Worm (Caenorhabditis elegans) whole organism, L2 larva: Measurements from ENCODE around the gene F44E5.2.

ENCODE experiments used
- R02D3.7 ChIP-seq: fragments of 150-350 bp; optimal IDR thresholded peaks from 2 replicates; lab custom pipeline; 2014; ENCODE audit warnings: missing biosample characterization, missing genetic modification characterization
- ama-1 ChIP-seq: fragments of 150-350 bp; optimal IDR thresholded peaks from 2 replicates; lab custom pipeline; 2018; ENCODE audit warnings: inconsistent platforms
- blmp-1 ChIP-seq: sonication (generic microtip); optimal IDR thresholded peaks from 2 replicates; lab custom pipeline; 2017; ENCODE audit warnings: missing genetic modification characterization, mild to moderate bottlenecking, missing compliant biosample characterization, antibody characterized with exemption, moderate library complexity; ENCODE audit not compliant: insufficient read depth
- elt-1 ChIP-seq: fragments of 150-350 bp; optimal IDR thresholded peaks from 2 replicates; lab custom pipeline; 2014; ENCODE audit warnings: missing biosample characterization, missing genetic modification characterization
- lsy-2 ChIP-seq, 2 experiments: fragments of 150-350 bp in 1 of 2; sonication (generic microtip) in 1 of 2; optimal IDR thresholded peaks; 2 replicates each; lab custom pipeline; 2014 to 2017; ENCODE audit warnings: missing biosample characterization in 2 of 2, missing genetic modification characterization in 2 of 2
- mdl-1 ChIP-seq, 2 experiments: fragments of 150-350 bp in 1 of 2; sonication (generic microtip) in 1 of 2; optimal IDR thresholded peaks; 2 replicates each; lab custom pipeline; 2017; ENCODE audit warnings: missing biosample characterization in 2 of 2, missing genetic modification characterization in 2 of 2
- nhr-11 ChIP-seq: fragments of 150-350 bp; optimal IDR thresholded peaks from 2 replicates; lab custom pipeline; 2014; ENCODE audit warnings: missing biosample characterization, missing genetic modification characterization
- sem-4 ChIP-seq: fragments of 150-350 bp; optimal IDR thresholded peaks from 2 replicates; lab custom pipeline; 2014; ENCODE audit warnings: missing biosample characterization, missing genetic modification reagents, missing genetic modification characterization
- skn-1 ChIP-seq: sonication (generic microtip); optimal IDR thresholded peaks from 2 replicates; lab custom pipeline; 2017; ENCODE audit warnings: missing biosample characterization, missing genetic modification characterization
- unc-39 ChIP-seq: fragments of 150-350 bp; optimal IDR thresholded peaks from 2 replicates; lab custom pipeline; 2014; ENCODE audit warnings: missing biosample characterization, missing genetic modification characterization
- unc-62 ChIP-seq: fragments of 150-350 bp; optimal IDR thresholded peaks from 2 replicates; lab custom pipeline; 2014; ENCODE audit warnings: missing biosample characterization, missing genetic modification reagents, missing genetic modification characterization
- zag-1 ChIP-seq: fragments of 150-350 bp; optimal IDR thresholded peaks from 2 replicates; lab custom pipeline; 2014; ENCODE audit warnings: missing biosample characterization, missing genetic modification characterization
- ztf-11 ChIP-seq: sonication (generic microtip); optimal IDR thresholded peaks from 2 replicates; lab custom pipeline; 2017; ENCODE audit warnings: missing biosample characterization, missing genetic modification characterization
- ztf-4 ChIP-seq: fragments of 150-350 bp; optimal IDR thresholded peaks from 2 replicates; lab custom pipeline; 2014; ENCODE audit warnings: missing biosample characterization, missing genetic modification characterization

- no peak for TF ChIP-seq zag-1 (tag; lab: Kevin White, UChicago)
- no peak for TF ChIP-seq R02D3.7 (tag; lab: Kevin White, UChicago)
- TF ChIP-seq elt-1 (tag; lab: Kevin White, UChicago): no peak
- no peak for TF ChIP-seq blmp-1
- TF ChIP-seq nhr-11 (tag; lab: Kevin White, UChicago): no peak
- no peak for TF ChIP-seq mdl-1 (tag; optimal IDR thresholded peaks at IDR 0.05; lab: Kevin White, UChicago)
- no peak for TF ChIP-seq unc-39 (tag; lab: Kevin White, UChicago)
- TF ChIP-seq ama-1: no peak
- no peak for TF ChIP-seq ztf-4
- TF ChIP-seq ztf-11: no peak
- no peak for TF ChIP-seq lsy-2 (tag; optimal IDR thresholded peaks at IDR 0.05; lab: Kevin White, UChicago)
- no peak for TF ChIP-seq skn-1
- no peak for TF ChIP-seq sem-4 (tag; lab: Kevin White, UChicago)
- TF ChIP-seq unc-62 (GFP tag; lab: Kevin White, UChicago): no peak
Measured at ce11 chrII:11748494-11748893, 18.1 kb upstream of the F44E5.2 start, which contains the start of the genes F44E5.17 and gpb-1.
